Fruit fly (Drosophila melanogaster): ENCODE data around the gene Srp68.
A peak's percentile ranks its signal among the peaks of the same experiment; 100 is the strongest.

Gene Srp68

dm6 chr3L:8985848-8986320 is 11.0 kb downstream of the Srp68 start, which contains the start of gene Galk (continued):
- TF ChIP-seq HmgZ (tag; optimal IDR thresholded peaks at IDR 0.05) (peak; percentile 77), CG10462 (GFP tag; optimal IDR thresholded peaks at IDR 0.05) (no peak), Lhr (GFP tag; optimal IDR thresholded peaks at IDR 0.05) (no peak), gem (tag; optimal IDR thresholded peaks at IDR 0.05) (no peak), bowl (GFP tag; IDR thresholded peaks at IDR 0.05) (0 out of 2 replicates have a peak, but pooled peaks have one; percentile 10), pita (GFP tag; optimal IDR thresholded peaks at IDR 0.05) (no peak), D (optimal IDR thresholded peaks at IDR 0.05) (no peak), D (GFP tag; optimal IDR thresholded peaks at IDR 0.05) (peak; percentile 1), CG16863 (GFP tag; optimal IDR thresholded peaks at IDR 0.05) (peak; percentile 51), mld (GFP tag; IDR thresholded peaks at IDR 0.05; ENCODE audit: partially characterized antibody) (no peak), CG33213 (GFP tag; optimal IDR thresholded peaks at IDR 0.05) (peak; percentile 45), CG9932 (GFP tag; IDR thresholded peaks at IDR 0.05) (peak; percentile 87), MBD-R2 (GFP tag; IDR thresholded peaks at IDR 0.05) (no peak; the same call in 1 of the 2 replicates), Nf-YB (GFP tag; optimal IDR thresholded peaks at IDR 0.05) (no peak), E2f1 (GFP tag; IDR thresholded peaks at IDR 0.05) (peak; percentile 71), Mes4 (GFP tag; optimal IDR thresholded peaks at IDR 0.05) (no peak), ash1 (GFP tag; optimal IDR thresholded peaks at IDR 0.05) (no peak), Myb (GFP tag; optimal IDR thresholded peaks at IDR 0.05) (no peak), Meics (GFP tag; optimal IDR thresholded peaks at IDR 0.05) (peak; percentile 77), seq (GFP tag; IDR thresholded peaks at IDR 0.05) (0 out of 2 replicates have a peak, but pooled peaks have one; percentile 10), CG7928 (GFP tag; optimal IDR thresholded peaks at IDR 0.05) (no peak), ems (GFP tag; optimal IDR thresholded peaks at IDR 0.05) (peak; percentile 30), org-1 (GFP tag; optimal IDR thresholded peaks at IDR 0.05) (peak; percentile 16), MESR4 (GFP tag; optimal IDR thresholded peaks at IDR 0.05) (no peak), Hr51 (GFP tag; optimal IDR thresholded peaks at IDR 0.05) (peak in 1 of 2 experiments; percentile 25), Abd-B (GFP tag; optimal IDR thresholded peaks at IDR 0.05) (no peak), tin (GFP tag; optimal IDR thresholded peaks at IDR 0.05) (peak; percentile 50), Sox100B (GFP tag; optimal IDR thresholded peaks at IDR 0.05) (no peak), CG17612 (GFP tag; IDR thresholded peaks at IDR 0.05) (peak; percentile 33), Ssrp (tag; optimal IDR thresholded peaks at IDR 0.05) (no peak), dmrt11E (tag; optimal IDR thresholded peaks at IDR 0.05) (no peak), sr (GFP tag; IDR thresholded peaks at IDR 0.05) (no peak), CG11247 (GFP tag; IDR thresholded peaks at IDR 0.05) (peak; percentile 72), pros (GFP tag; optimal IDR thresholded peaks at IDR 0.05) (no peak), CG13123 (GFP tag; optimal IDR thresholded peaks at IDR 0.05) (no peak), CG11398 (GFP tag; optimal IDR thresholded peaks at IDR 0.05) (peak; percentile 60), wek (GFP tag; optimal IDR thresholded peaks at IDR 0.05) (peak; percentile 82), CG14050 (GFP tag; IDR thresholded peaks at IDR 0.05) (no peak), CG6175 (GFP tag; IDR thresholded peaks at IDR 0.05) (no peak), crc (GFP tag; optimal IDR thresholded peaks at IDR 0.05) (no peak), crp (GFP tag; optimal IDR thresholded peaks at IDR 0.05) (no peak), CG14710 (tag; optimal IDR thresholded peaks at IDR 0.05) (peak; percentile 1), CG10321 (GFP tag; IDR thresholded peaks at IDR 0.05) (no peak), CG7963 (GFP tag; IDR thresholded peaks at IDR 0.05; ENCODE audit: partially characterized antibody) (no peak), sqz (GFP tag; optimal IDR thresholded peaks at IDR 0.05) (no peak), CG17802 (tag; optimal IDR thresholded peaks at IDR 0.05) (peak; percentile 25), Mrtf (GFP tag; IDR thresholded peaks at IDR 0.05) (peak; percentile 52; the same call in 1 of the 3 replicates), Gsc (GFP tag; IDR thresholded peaks at IDR 0.05) (no peak), Sry-β (GFP tag; optimal IDR thresholded peaks at IDR 0.05) (no peak), nau (GFP tag; optimal IDR thresholded peaks at IDR 0.05) (no peak), Dp (GFP tag; optimal IDR thresholded peaks at IDR 0.05) (no peak)
